Worm (Caenorhabditis elegans) whole organism, midembryonic: ENCODE data around the gene C05C8.7.

Experiments
- T22C8.4 ChIP-seq: fragments of 200-800 bp; sonication (Bioruptor generic); IDR thresholded peaks from 2 replicates; pipeline ENCODE4 v1.3.6; 2022; ENCODE audit warnings: missing genetic modification characterization, missing compliant biosample characterization
- cog-1 ChIP-seq: sonication (generic microtip); optimal IDR thresholded peaks from 2 replicates; lab custom pipeline; 2016; ENCODE audit warnings: missing genetic modification characterization, missing compliant biosample characterization
- flt-1 ChIP-seq: fragments of 200-800 bp; sonication (Bioruptor generic); IDR thresholded peaks from 2 replicates; pipeline ENCODE4 v1.3.6; 2022; ENCODE audit warnings: missing genetic modification characterization, missing compliant biosample characterization
- klf-2 ChIP-seq: fragments of 200-800 bp; sonication (Bioruptor generic); conservative IDR thresholded peaks from 2 replicates; pipeline ENCODE4 v1.3.6; 2022; ENCODE audit warnings: missing genetic modification reagents, missing genetic modification characterization, missing compliant biosample characterization
- med-1 ChIP-seq: sonication (generic microtip); optimal IDR thresholded peaks from 2 replicates; lab custom pipeline; 2017; ENCODE audit warnings: missing genetic modification characterization, mild to moderate bottlenecking, missing compliant biosample characterization, antibody characterized with exemption, missing genetic modification reagents; ENCODE audit not compliant: insufficient read depth
- ref-1 ChIP-seq: fragments of 200-800 bp; sonication (Bioruptor generic); conservative IDR thresholded peaks from 2 replicates; pipeline ENCODE4 v1.3.6; 2022; ENCODE audit warnings: missing genetic modification reagents, missing genetic modification characterization, missing compliant biosample characterization
- tab-1 ChIP-seq: fragments of 200-800 bp; sonication (Bioruptor generic); IDR thresholded peaks from 2 replicates; pipeline ENCODE4 v1.3.6; 2022; ENCODE audit warnings: missing genetic modification characterization, missing compliant biosample characterization
- ztf-23 ChIP-seq: fragments of 200-800 bp; sonication (Bioruptor generic); IDR thresholded peaks from 2 replicates; pipeline ENCODE4 v1.3.6; 2022; ENCODE audit warnings: missing genetic modification reagents, missing genetic modification characterization, missing compliant biosample characterization
- ztf-29 ChIP-seq: fragments of 200-800 bp; sonication (Bioruptor generic); IDR thresholded peaks from 2 replicates; pipeline ENCODE4 v1.3.6; 2022; ENCODE audit warnings: missing genetic modification reagents, missing genetic modification characterization, missing compliant biosample characterization

The C05C8.7 gene

DNA sequence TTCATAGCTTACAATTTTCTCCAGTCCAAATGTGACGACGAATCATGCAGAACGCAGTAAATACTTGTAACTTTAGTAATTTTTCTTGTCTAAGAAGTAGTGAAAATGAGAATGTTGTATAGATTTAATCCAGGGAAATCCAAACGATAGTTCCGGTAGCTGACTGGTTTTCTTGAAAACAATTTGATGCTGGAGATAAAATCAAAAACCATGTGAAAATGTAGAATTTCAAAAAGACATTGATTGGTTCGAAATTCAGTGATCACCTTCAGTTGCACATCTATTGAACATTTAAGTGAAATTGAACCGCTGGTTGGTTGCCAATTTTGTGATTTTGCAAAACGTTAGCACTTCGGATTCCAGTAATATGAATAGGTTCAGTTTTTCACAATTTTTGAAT is 17.2 kb upstream of the C05C8.7 start, which contains the start of gene C13A2.9:
C13A2.9 (minus strand) TSS at position 101 of the 400 bp plus-strand sequence.
- no peak for TF ChIP-seq klf-2 (GFP tag; lab: Robert Waterston, UW)
- TF ChIP-seq ztf-23 = no peak
- no peak for TF ChIP-seq ztf-29
- TF ChIP-seq flt-1 (GFP tag; lab: Robert Waterston, UW) = no peak
- TF ChIP-seq tab-1 (GFP tag; lab: Robert Waterston, UW) = no peak
- TF ChIP-seq cog-1 (tag; lab: Kevin White, UChicago) = no peak
- no peak for TF ChIP-seq ref-1 (GFP tag; lab: Robert Waterston, UW)
- no peak for TF ChIP-seq med-1 (GFP tag; lab: Kevin White, UChicago)
- no peak for TF ChIP-seq T22C8.4

DNA sequence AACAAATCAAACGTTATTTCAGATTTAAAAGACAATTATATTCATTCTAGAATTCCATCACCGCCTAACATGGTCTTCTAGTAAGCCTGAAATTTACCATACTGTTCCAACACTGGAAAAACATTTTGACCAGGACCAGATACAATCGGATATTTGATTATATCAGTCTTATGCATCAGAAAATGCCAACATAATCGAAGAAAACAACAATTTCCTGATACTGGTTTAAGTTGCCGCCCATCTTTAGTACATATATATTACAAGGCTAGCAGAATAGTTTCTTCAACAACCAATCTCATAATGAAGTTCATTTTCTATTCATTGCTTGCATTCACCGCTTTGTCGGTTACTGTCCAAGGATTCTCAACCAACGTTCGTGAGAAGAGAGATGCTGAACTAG is 12.1 kb upstream of the C05C8.7 start, which contains the start of gene C13A2.12:
C13A2.12 (plus strand) TSS at position 301 of the 400 bp plus-strand sequence.
- no peak for TF ChIP-seq klf-2 (GFP tag; lab: Robert Waterston, UW)
- TF ChIP-seq ztf-29 = no peak
- TF ChIP-seq ref-1 (GFP tag; lab: Robert Waterston, UW) = no peak
- TF ChIP-seq tab-1 (GFP tag; lab: Robert Waterston, UW) = no peak
- TF ChIP-seq cog-1 (tag; lab: Kevin White, UChicago) = no peak
- no peak for TF ChIP-seq T22C8.4
- TF ChIP-seq ztf-23 = no peak
- no peak for TF ChIP-seq flt-1 (GFP tag; lab: Robert Waterston, UW)
- TF ChIP-seq med-1 (GFP tag; lab: Kevin White, UChicago) = no peak

DNA sequence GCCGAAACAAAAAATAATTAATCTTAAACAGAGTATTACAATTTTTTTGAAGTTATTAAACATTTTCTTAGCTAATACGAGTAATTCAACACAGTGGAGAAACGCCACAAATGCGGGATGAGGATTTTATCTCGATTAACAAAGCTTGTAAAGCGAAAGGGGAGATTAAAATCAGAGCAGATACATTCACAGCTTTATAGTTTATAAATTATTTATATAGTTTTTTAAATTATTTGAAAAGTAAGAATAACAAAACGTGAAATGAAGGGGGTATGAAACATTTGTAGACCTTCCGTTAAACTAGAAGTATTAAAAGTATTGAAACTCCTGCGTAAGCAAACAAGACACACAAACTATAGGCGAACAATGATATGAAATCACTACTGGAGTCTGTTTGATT is 8.2 kb upstream of the C05C8.7 start, which contains the start of gene C05C8.8:
C05C8.8 (minus strand) TSS at position 101 of the 400 bp plus-strand sequence.
- no peak for TF ChIP-seq klf-2 (GFP tag; lab: Robert Waterston, UW)

DNA sequence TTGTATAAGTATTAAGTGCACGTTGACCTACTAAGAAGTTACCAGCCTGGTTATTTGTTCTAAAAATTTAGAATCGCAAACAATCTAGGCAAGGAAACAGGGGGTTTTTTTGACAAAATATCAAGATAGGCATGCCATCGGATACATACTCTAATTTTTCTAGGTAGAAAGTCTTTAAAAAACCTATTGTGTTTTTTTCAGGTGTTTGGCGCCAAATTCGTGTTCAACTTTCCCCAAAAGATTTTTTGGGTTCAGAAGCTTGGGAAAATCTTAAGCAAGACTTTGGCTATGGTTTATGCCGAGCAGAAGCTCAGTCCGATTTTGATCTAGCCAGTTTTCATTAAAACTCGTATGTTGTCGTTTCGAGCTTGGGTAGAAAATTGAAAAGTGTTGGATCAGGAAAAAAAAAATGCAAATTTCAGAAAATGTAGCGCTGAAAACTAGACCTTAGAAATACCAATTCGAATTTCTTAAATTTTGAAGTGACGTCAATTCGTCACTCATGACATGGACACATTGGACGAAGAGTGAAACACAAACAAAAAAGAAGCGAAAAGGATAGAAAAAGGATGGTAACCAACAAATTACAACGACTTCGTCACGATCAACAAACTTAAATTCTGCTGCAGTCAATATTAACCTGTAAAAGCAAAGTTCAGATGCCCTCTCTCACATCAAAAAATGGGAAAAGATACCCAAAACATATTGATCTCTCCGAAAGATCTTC is 1.5 kb upstream of the C05C8.7 start:
- TF ChIP-seq ref-1 (GFP tag; lab: Robert Waterston, UW) (no peak), ztf-29 (no peak), T22C8.4 (no peak), med-1 (GFP tag; lab: Kevin White, UChicago) (no peak), klf-2 (GFP tag; lab: Robert Waterston, UW) (no peak), tab-1 (GFP tag; lab: Robert Waterston, UW) (no peak), ztf-23 (no peak), flt-1 (GFP tag; lab: Robert Waterston, UW) (no peak), cog-1 (tag; lab: Kevin White, UChicago) (no peak)

DNA sequence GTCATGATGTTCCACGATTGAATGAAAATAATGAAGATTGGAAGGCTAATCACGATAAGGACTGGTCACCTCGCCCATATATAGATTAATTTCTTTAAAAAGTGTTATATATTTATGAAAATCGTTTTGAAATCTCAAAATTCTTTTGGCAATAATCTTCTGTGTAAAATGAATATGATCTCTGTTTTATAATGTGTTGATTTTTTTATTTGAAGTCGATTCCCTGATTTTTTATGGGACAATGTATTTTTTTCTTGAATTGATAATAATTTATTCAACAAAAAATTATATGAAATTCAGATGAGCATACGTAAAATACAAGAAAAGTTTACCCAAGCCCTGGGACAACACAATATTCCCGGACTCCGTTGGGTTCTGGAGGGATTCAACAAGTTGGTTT is 7.4 kb downstream of the C05C8.7 start, which contains the start of gene C05C8.1:
C05C8.1 (plus strand) TSS at position 301 of the 400 bp plus-strand sequence.
- TF ChIP-seq flt-1 (GFP tag; lab: Robert Waterston, UW) (no peak), klf-2 (GFP tag; lab: Robert Waterston, UW) (no peak), ztf-29 (no peak), T22C8.4 (no peak), cog-1 (tag; lab: Kevin White, UChicago) (no peak), ref-1 (GFP tag; lab: Robert Waterston, UW) (no peak)

DNA sequence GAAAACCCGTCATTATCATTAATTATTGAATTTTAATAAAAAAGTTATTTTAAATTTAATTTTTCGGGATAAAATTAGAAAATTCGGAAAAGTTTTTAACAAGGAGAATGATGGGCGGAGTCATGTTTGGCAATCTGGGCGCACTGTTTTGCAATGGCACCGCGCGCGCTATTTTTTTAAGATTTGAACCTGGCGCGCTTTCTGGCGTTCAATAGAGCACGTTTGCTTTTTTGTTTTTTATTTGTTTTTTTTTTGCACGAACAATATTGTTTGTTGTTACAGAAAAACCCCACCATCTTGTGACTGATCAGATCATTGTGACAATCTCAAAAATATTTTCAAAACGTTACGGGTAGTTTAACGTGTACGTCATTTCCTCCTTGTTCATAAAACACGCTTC is 9.7 kb downstream of the C05C8.7 start, which contains the start of gene hyls-1:
hyls-1 (plus strand) TSS at position 249 of the 400 bp plus-strand sequence.
- TF ChIP-seq ztf-23 (0 out of 2 replicates have a peak, but pooled peaks have one; percentile 56), cog-1 (tag; lab: Kevin White, UChicago) (peak; percentile 78), ztf-29 (no peak), ref-1 (GFP tag; lab: Robert Waterston, UW) (no peak), tab-1 (GFP tag; lab: Robert Waterston, UW) (no peak), flt-1 (GFP tag; lab: Robert Waterston, UW) (0 out of 2 replicates have a peak, but pooled peaks have one; percentile 45)

DNA sequence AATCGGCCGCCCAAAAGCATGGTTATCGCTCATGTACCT is 9.9 kb downstream of the C05C8.7 start, which contains the start of gene hpo-9:
hpo-9 (minus strand) TSS at position 37 of the 39 bp plus-strand sequence.
- TF ChIP-seq ref-1 (GFP tag; lab: Robert Waterston, UW) (no peak), cog-1 (tag; lab: Kevin White, UChicago) (no peak), ztf-23 (no peak), klf-2 (GFP tag; lab: Robert Waterston, UW) (no peak), flt-1 (GFP tag; lab: Robert Waterston, UW) (no peak), T22C8.4 (no peak), med-1 (GFP tag; lab: Kevin White, UChicago) (no peak), ztf-29 (no peak), tab-1 (GFP tag; lab: Robert Waterston, UW) (no peak)

DNA sequence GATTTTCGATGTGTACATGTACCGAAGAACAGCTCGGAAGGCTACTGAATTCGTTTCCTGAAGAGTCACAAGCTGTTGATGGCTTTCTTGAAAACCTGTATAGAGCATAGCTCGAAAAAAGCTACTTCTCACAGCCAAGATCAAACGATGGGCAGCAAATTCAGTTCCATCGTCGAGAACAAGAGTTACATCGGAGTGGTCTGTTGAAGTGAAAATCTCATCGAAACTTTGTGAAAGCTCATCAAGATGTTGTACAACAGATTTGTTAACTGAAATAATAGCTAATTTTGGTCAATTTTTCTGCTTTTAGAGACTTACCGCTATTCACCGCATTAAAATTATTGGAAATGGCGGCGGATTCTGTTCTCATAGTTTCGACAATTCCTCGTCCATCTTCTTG is 10.2 kb downstream of the C05C8.7 start:
- TF ChIP-seq tab-1 (GFP tag; lab: Robert Waterston, UW) (no peak), cog-1 (tag; lab: Kevin White, UChicago) (no peak), med-1 (GFP tag; lab: Kevin White, UChicago) (no peak), ztf-29 (no peak), T22C8.4 (no peak), flt-1 (GFP tag; lab: Robert Waterston, UW) (no peak), ref-1 (GFP tag; lab: Robert Waterston, UW) (no peak), ztf-23 (no peak), klf-2 (GFP tag; lab: Robert Waterston, UW) (no peak)

DNA sequence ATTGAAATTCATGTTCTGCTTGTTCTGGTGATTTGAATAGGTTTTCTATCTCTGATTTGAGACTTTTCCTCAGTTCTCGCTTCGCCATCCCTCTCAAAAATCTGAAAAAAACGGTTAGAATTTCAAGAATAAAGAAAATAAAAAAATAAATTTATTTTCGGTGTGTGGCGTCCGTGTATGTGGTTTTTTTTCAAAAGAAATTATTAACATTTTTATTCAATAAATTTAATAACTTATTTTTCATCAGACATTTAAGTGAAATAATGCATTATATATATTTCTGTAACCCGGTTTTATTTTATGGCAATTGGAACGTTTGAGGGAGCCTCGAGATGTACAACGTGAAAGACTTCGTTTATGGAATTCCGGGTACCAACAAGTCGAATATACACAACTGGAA is 12.1 kb downstream of the C05C8.7 start, which contains the start of gene C05C8.5:
C05C8.5 (minus strand) TSS at position 101 of the 400 bp plus-strand sequence.
- TF ChIP-seq ztf-23 (no peak), med-1 (GFP tag; lab: Kevin White, UChicago) (no peak)

DNA sequence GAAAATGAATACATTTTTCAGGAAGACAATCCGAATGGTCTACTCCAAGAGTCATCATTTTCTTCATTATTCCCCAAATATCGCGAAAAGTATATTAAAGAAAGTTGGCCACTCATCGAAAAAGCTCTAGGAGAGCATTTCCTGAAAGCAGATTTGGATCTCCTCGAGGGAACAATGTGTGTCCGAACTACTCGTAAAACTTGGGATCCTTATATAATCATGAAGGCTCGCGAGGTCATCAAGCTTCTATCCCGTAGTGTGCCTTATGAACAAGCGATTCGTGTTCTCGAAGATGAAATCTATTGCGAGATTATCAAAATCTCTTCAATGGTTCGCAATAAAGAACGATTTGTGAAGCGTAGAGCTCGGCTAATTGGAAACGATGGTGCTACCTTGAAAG is 15.3 kb downstream of the C05C8.7 start:
- no peak for TF ChIP-seq klf-2 (GFP tag; lab: Robert Waterston, UW)
- no peak for TF ChIP-seq cog-1 (tag; lab: Kevin White, UChicago)
- no peak for TF ChIP-seq ztf-23
- no peak for TF ChIP-seq ref-1 (GFP tag; lab: Robert Waterston, UW)
- no peak for TF ChIP-seq tab-1 (GFP tag; lab: Robert Waterston, UW)
- TF ChIP-seq flt-1 (GFP tag; lab: Robert Waterston, UW) = no peak
- no peak for TF ChIP-seq med-1 (GFP tag; lab: Kevin White, UChicago)
- TF ChIP-seq T22C8.4 = no peak
- no peak for TF ChIP-seq ztf-29
